Worm (Caenorhabditis elegans) whole organism, late embryonic: ENCODE measurements around the gene T06C10.3.
A peak's percentile ranks its signal among the peaks of the same experiment; 100 is the strongest.

ENCODE experiments used
- C08G9.2 ChIP-seq: sonication (generic microtip); optimal IDR thresholded peaks from 2 replicates; lab custom pipeline; 2016; ENCODE audit warnings: mild to moderate bottlenecking, missing genetic modification characterization, moderate library complexity, missing compliant biosample characterization
- C38D4.7 ChIP-seq: fragments of 200-800 bp; sonication (Bioruptor generic); optimal IDR thresholded peaks from 2 replicates; lab custom pipeline; 2018; ENCODE audit warnings: mild to moderate bottlenecking, missing genetic modification characterization, moderate library complexity, missing compliant biosample characterization
- K02D7.2 ChIP-seq: sonication (generic microtip); optimal IDR thresholded peaks from 2 replicates; lab custom pipeline; 2017; ENCODE audit warnings: mild to moderate bottlenecking, missing genetic modification characterization, missing compliant biosample characterization
- T23F11.4 ChIP-seq: fragments of 200-800 bp; sonication (Bioruptor generic); optimal IDR thresholded peaks from 2 replicates; lab custom pipeline; 2018; ENCODE audit warnings: mild to moderate bottlenecking, missing genetic modification characterization, missing compliant biosample characterization
- Y22D7AL.16 ChIP-seq: sonication (generic microtip); optimal IDR thresholded peaks from 2 replicates; lab custom pipeline; 2016; ENCODE audit warnings: missing genetic modification characterization, missing compliant biosample characterization
- ahr-1 ChIP-seq: sonication (generic microtip); optimal IDR thresholded peaks from 2 replicates; lab custom pipeline; 2016; ENCODE audit warnings: missing genetic modification characterization, missing compliant biosample characterization
- ama-1 ChIP-seq: fragments of 150-350 bp; optimal IDR thresholded peaks from 2 replicates; lab custom pipeline; 2014
- ceh-2 ChIP-seq: sonication (generic microtip); optimal IDR thresholded peaks from 2 replicates; lab custom pipeline; 2016; ENCODE audit warnings: missing genotype, missing genetic modification characterization, missing compliant biosample characterization
- ceh-24 ChIP-seq: sonication (generic microtip); optimal IDR thresholded peaks from 2 replicates; lab custom pipeline; 2016; ENCODE audit warnings: mild to moderate bottlenecking, missing genetic modification characterization, missing compliant biosample characterization
- ceh-31 ChIP-seq: sonication (generic microtip); optimal IDR thresholded peaks from 2 replicates; lab custom pipeline; 2016; ENCODE audit warnings: missing genetic modification characterization, missing compliant biosample characterization
- ceh-34 ChIP-seq: sonication (generic microtip); optimal IDR thresholded peaks from 2 replicates; lab custom pipeline; 2016; ENCODE audit warnings: mild to moderate bottlenecking, missing genetic modification characterization, missing compliant biosample characterization
- ceh-45 ChIP-seq: fragments of 200-800 bp; sonication (Bioruptor generic); IDR thresholded peaks from 2 replicates; pipeline ENCODE4 v1.3.6; 2022; ENCODE audit warnings: missing genetic modification reagents, missing genetic modification characterization, missing compliant biosample characterization
- ceh-6 ChIP-seq: fragments of 200-800 bp; sonication (Bioruptor generic); optimal IDR thresholded peaks from 2 replicates; lab custom pipeline; 2018; ENCODE audit warnings: mild to moderate bottlenecking, missing genetic modification characterization, missing compliant biosample characterization
- ceh-9 ChIP-seq: sonication (generic microtip); optimal IDR thresholded peaks from 2 replicates; lab custom pipeline; 2016; ENCODE audit warnings: mild to moderate bottlenecking, missing genetic modification characterization, inconsistent platforms, missing compliant biosample characterization
- che-1 ChIP-seq: sonication (generic microtip); optimal IDR thresholded peaks from 2 replicates; lab custom pipeline; 2016; ENCODE audit warnings: mild to moderate bottlenecking, missing genetic modification characterization, missing compliant biosample characterization
- dve-1 ChIP-seq: sonication (generic microtip); optimal IDR thresholded peaks from 2 replicates; lab custom pipeline; 2017; ENCODE audit warnings: antibody characterized with exemption, mild to moderate bottlenecking, missing genetic modification characterization, missing compliant biosample characterization
- elt-2 ChIP-seq: sonication (generic microtip); optimal IDR thresholded peaks from 2 replicates; lab custom pipeline; 2016; ENCODE audit warnings: missing genetic modification reagents, missing genetic modification characterization, missing compliant biosample characterization
- elt-4 ChIP-seq: sonication (generic microtip); optimal IDR thresholded peaks from 2 replicates; lab custom pipeline; 2016; ENCODE audit warnings: missing genetic modification characterization, missing compliant biosample characterization
- fax-1 ChIP-seq: sonication (generic microtip); optimal IDR thresholded peaks from 2 replicates; lab custom pipeline; 2016; ENCODE audit warnings: missing genotype, missing genetic modification characterization, missing compliant biosample characterization
- hlh-13 ChIP-seq: fragments of 200-800 bp; sonication (Bioruptor generic); optimal IDR thresholded peaks from 2 replicates; lab custom pipeline; 2018; ENCODE audit warnings: mild to moderate bottlenecking, missing genetic modification characterization, missing compliant biosample characterization
- hlh-30 ChIP-seq: sonication (generic microtip); optimal IDR thresholded peaks from 2 replicates; lab custom pipeline; 2017; ENCODE audit warnings: antibody characterized with exemption, missing genetic modification characterization, missing compliant biosample characterization; ENCODE audit not compliant: insufficient read depth
- hlh-6 ChIP-seq: sonication (generic microtip); optimal IDR thresholded peaks from 2 replicates; lab custom pipeline; 2016; ENCODE audit warnings: missing genotype, missing genetic modification characterization, missing compliant biosample characterization
- hlh-8 ChIP-seq: sonication (generic microtip); optimal IDR thresholded peaks from 2 replicates; lab custom pipeline; 2016; ENCODE audit warnings: missing genotype, missing genetic modification characterization, missing compliant biosample characterization
- lim-6 ChIP-seq: sonication (generic microtip); optimal IDR thresholded peaks from 2 replicates; lab custom pipeline; 2016; ENCODE audit warnings: missing genetic modification characterization, missing compliant biosample characterization
- madf-2 ChIP-seq: sonication (generic microtip); optimal IDR thresholded peaks from 2 replicates; lab custom pipeline; 2017; ENCODE audit warnings: missing genetic modification characterization, missing compliant biosample characterization
- mec-3 ChIP-seq: sonication (generic microtip); optimal IDR thresholded peaks from 2 replicates; lab custom pipeline; 2016; ENCODE audit warnings: borderline replicate concordance, missing genetic modification characterization, missing compliant biosample characterization
- nhr-11 ChIP-seq: fragments of 150-350 bp; optimal IDR thresholded peaks from 2 replicates; lab custom pipeline; 2014; ENCODE audit warnings: missing biosample characterization, missing genetic modification characterization
- npax-4 ChIP-seq: sonication (generic microtip); optimal IDR thresholded peaks from 2 replicates; lab custom pipeline; 2016; ENCODE audit warnings: missing genetic modification characterization, missing compliant biosample characterization
- odd-2 ChIP-seq: sonication (generic microtip); optimal IDR thresholded peaks from 2 replicates; lab custom pipeline; 2017; ENCODE audit warnings: antibody characterized with exemption, mild to moderate bottlenecking, missing genetic modification characterization, missing compliant biosample characterization
- pag-3 ChIP-seq: sonication (generic microtip); optimal IDR thresholded peaks from 2 replicates; lab custom pipeline; 2016; ENCODE audit warnings: missing compliant biosample characterization, missing genetic modification characterization, borderline replicate concordance
- pha-2 ChIP-seq: sonication (generic microtip); optimal IDR thresholded peaks from 2 replicates; lab custom pipeline; 2017; ENCODE audit warnings: mild to moderate bottlenecking, missing genetic modification characterization, missing compliant biosample characterization
- pqm-1 ChIP-seq: sonication (generic microtip); optimal IDR thresholded peaks from 2 replicates; lab custom pipeline; 2016; ENCODE audit warnings: missing genetic modification characterization, missing compliant biosample characterization
- ref-2 ChIP-seq: sonication (generic microtip); optimal IDR thresholded peaks from 2 replicates; lab custom pipeline; 2016; ENCODE audit warnings: missing genetic modification characterization, missing compliant biosample characterization
- sox-4 ChIP-seq: sonication (generic microtip); optimal IDR thresholded peaks from 2 replicates; lab custom pipeline; 2017; ENCODE audit warnings: mild to moderate bottlenecking, missing genetic modification characterization, inconsistent platforms, missing compliant biosample characterization
- syd-9 ChIP-seq: sonication (generic microtip); optimal IDR thresholded peaks from 2 replicates; lab custom pipeline; 2016; ENCODE audit warnings: mild to moderate bottlenecking, missing genetic modification characterization, moderate library complexity, missing compliant biosample characterization
- tbx-2 ChIP-seq: sonication (generic microtip); optimal IDR thresholded peaks from 2 replicates; lab custom pipeline; 2016; ENCODE audit warnings: missing genetic modification characterization, missing compliant biosample characterization
- tbx-7 ChIP-seq: sonication (generic microtip); optimal IDR thresholded peaks from 2 replicates; lab custom pipeline; 2016; ENCODE audit warnings: missing genotype, missing genetic modification characterization, missing compliant biosample characterization
- ttx-3 ChIP-seq: sonication (generic microtip); optimal IDR thresholded peaks from 2 replicates; lab custom pipeline; 2016; ENCODE audit warnings: missing genetic modification reagents, missing genetic modification characterization, missing compliant biosample characterization
- unc-3 ChIP-seq, 2 experiments: fragments of 200-800 bp in 1 of 2; sonication (Bioruptor generic) in 1 of 2; sonication (generic microtip) in 1 of 2; conservative IDR thresholded peaks in 1 of 2; optimal IDR thresholded peaks in 1 of 2; 2 replicates each; pipeline versions ENCODE4 v1.3.6 to Lab custom; 2016 to 2022; ENCODE audit warnings: missing compliant biosample characterization in 2 of 2, missing genetic modification characterization in 2 of 2, missing genetic modification reagents in 1 of 2
- unc-42 ChIP-seq: sonication (generic microtip); optimal IDR thresholded peaks from 2 replicates; lab custom pipeline; 2016; ENCODE audit warnings: missing genotype, missing genetic modification characterization, missing compliant biosample characterization
- unc-55 ChIP-seq: sonication (generic microtip); optimal IDR thresholded peaks from 2 replicates; lab custom pipeline; 2017; ENCODE audit warnings: missing biosample characterization, missing genetic modification reagents, missing genetic modification characterization
- unc-86 ChIP-seq: sonication (generic microtip); optimal IDR thresholded peaks from 2 replicates; lab custom pipeline; 2016; ENCODE audit warnings: missing genetic modification characterization, missing compliant biosample characterization
- zip-5 ChIP-seq: sonication (generic microtip); optimal IDR thresholded peaks from 2 replicates; lab custom pipeline; 2016; ENCODE audit warnings: missing genetic modification characterization, missing compliant biosample characterization
- ztf-16 ChIP-seq: sonication (generic microtip); optimal IDR thresholded peaks from 2 replicates; lab custom pipeline; 2017; ENCODE audit warnings: missing genetic modification characterization, missing compliant biosample characterization

The T06C10.3 gene

ce11 chrIV:7845585-7845984 is 25.0 kb upstream of the T06C10.3 start (continued):
- TF ChIP-seq madf-2 (tag; lab: Kevin White, UChicago) (peak; percentile 25), ahr-1 (tag; lab: Kevin White, UChicago) (peak; percentile 1), elt-2 (tag; lab: Kevin White, UChicago) (peak; percentile 42), fax-1 (tag; lab: Kevin White, UChicago) (no peak), ceh-31 (tag; lab: Kevin White, UChicago) (peak; percentile 85), ceh-6 (GFP tag; lab: Kevin White, UChicago) (peak; percentile 55), elt-4 (no peak), hlh-30 (peak; percentile 17), mec-3 (tag; lab: Kevin White, UChicago) (no peak), lim-6 (tag; lab: Kevin White, UChicago) (peak; percentile 0), unc-42 (tag; lab: Kevin White, UChicago) (peak; percentile 33), pqm-1 (tag; lab: Kevin White, UChicago) (peak; percentile 9), odd-2 (tag; lab: Kevin White, UChicago) (no peak), pha-2 (tag; lab: Kevin White, UChicago) (no peak), dve-1 (tag; lab: Kevin White, UChicago) (no peak), pag-3 (tag; lab: Kevin White, UChicago) (no peak), unc-86 (tag; lab: Kevin White, UChicago) (no peak), ceh-34 (tag; lab: Kevin White, UChicago) (peak; percentile 77), npax-4 (tag; lab: Kevin White, UChicago) (no peak), C38D4.7 (peak; percentile 12), ceh-2 (peak; percentile 61), ama-1 (no peak), unc-3 (GFP tag; conservative IDR thresholded peaks at IDR 0.05; lab: Robert Waterston, UW) (no peak), unc-3 (tag; optimal IDR thresholded peaks at IDR 0.05; lab: Kevin White, UChicago) (no peak), ceh-24 (tag; lab: Kevin White, UChicago) (no peak), ztf-16 (tag; lab: Kevin White, UChicago) (no peak), ttx-3 (tag; lab: Kevin White, UChicago) (no peak), ceh-9 (tag; lab: Kevin White, UChicago) (no peak), syd-9 (tag; lab: Kevin White, UChicago) (peak; percentile 39), tbx-2 (tag; lab: Kevin White, UChicago) (peak; percentile 81), ceh-45 (no peak), hlh-6 (tag; lab: Kevin White, UChicago) (peak; percentile 67), ref-2 (tag; lab: Kevin White, UChicago) (peak; percentile 87), T23F11.4 (GFP tag; lab: Kevin White, UChicago) (peak; percentile 32), zip-5 (peak; percentile 14), nhr-11 (no peak), che-1 (tag; lab: Kevin White, UChicago) (peak; percentile 58), hlh-8 (no peak), sox-4 (peak; percentile 12), Y22D7AL.16 (tag; lab: Kevin White, UChicago) (no peak), C08G9.2 (tag; lab: Kevin White, UChicago) (peak; percentile 51), unc-55 (GFP tag; lab: Kevin White, UChicago) (peak; percentile 80), K02D7.2 (tag; lab: Kevin White, UChicago) (no peak), hlh-13 (no peak), tbx-7 (tag; lab: Kevin White, UChicago) (peak; percentile 36)
